Worm (Caenorhabditis elegans) whole organism, late embryonic: ENCODE measurements around the gene grd-6.

ENCODE experiments used
- C08G9.2 ChIP-seq: sonication (generic microtip); optimal IDR thresholded peaks from 2 replicates; lab custom pipeline; 2016; ENCODE audit warnings: mild to moderate bottlenecking, missing genetic modification characterization, moderate library complexity, missing compliant biosample characterization
- K09A11.1 ChIP-seq: sonication (generic microtip); optimal IDR thresholded peaks from 2 replicates; lab custom pipeline; 2017; ENCODE audit warnings: antibody characterized with exemption, mild to moderate bottlenecking, missing genetic modification characterization, missing compliant biosample characterization; ENCODE audit not compliant: insufficient read depth
- ahr-1 ChIP-seq: sonication (generic microtip); optimal IDR thresholded peaks from 2 replicates; lab custom pipeline; 2016; ENCODE audit warnings: missing genetic modification characterization, missing compliant biosample characterization
- ama-1 ChIP-seq: fragments of 150-350 bp; optimal IDR thresholded peaks from 2 replicates; lab custom pipeline; 2014
- ceh-18 ChIP-seq: sonication (generic microtip); optimal IDR thresholded peaks from 2 replicates; lab custom pipeline; 2016; ENCODE audit warnings: missing genetic modification characterization, missing compliant biosample characterization
- ceh-19 ChIP-seq: fragments of 200-800 bp; sonication (Bioruptor generic); optimal IDR thresholded peaks from 2 replicates; lab custom pipeline; 2018; ENCODE audit warnings: mild to moderate bottlenecking, missing genetic modification characterization, missing compliant biosample characterization
- ceh-22 ChIP-seq: sonication (generic microtip); optimal IDR thresholded peaks from 2 replicates; lab custom pipeline; 2017; ENCODE audit warnings: missing biosample characterization, missing genetic modification characterization
- ceh-31 ChIP-seq: sonication (generic microtip); optimal IDR thresholded peaks from 2 replicates; lab custom pipeline; 2016; ENCODE audit warnings: missing genetic modification characterization, missing compliant biosample characterization
- ceh-6 ChIP-seq: fragments of 200-800 bp; sonication (Bioruptor generic); optimal IDR thresholded peaks from 2 replicates; lab custom pipeline; 2018; ENCODE audit warnings: mild to moderate bottlenecking, missing genetic modification characterization, missing compliant biosample characterization
- ceh-9 ChIP-seq: sonication (generic microtip); optimal IDR thresholded peaks from 2 replicates; lab custom pipeline; 2016; ENCODE audit warnings: mild to moderate bottlenecking, missing genetic modification characterization, inconsistent platforms, missing compliant biosample characterization
- che-1 ChIP-seq: sonication (generic microtip); optimal IDR thresholded peaks from 2 replicates; lab custom pipeline; 2016; ENCODE audit warnings: mild to moderate bottlenecking, missing genetic modification characterization, missing compliant biosample characterization
- dmd-4 ChIP-seq: sonication (generic microtip); optimal IDR thresholded peaks from 2 replicates; lab custom pipeline; 2016; ENCODE audit warnings: borderline replicate concordance, missing genetic modification characterization, missing compliant biosample characterization
- dve-1 ChIP-seq: sonication (generic microtip); optimal IDR thresholded peaks from 2 replicates; lab custom pipeline; 2017; ENCODE audit warnings: antibody characterized with exemption, mild to moderate bottlenecking, missing genetic modification characterization, missing compliant biosample characterization
- elt-4 ChIP-seq: sonication (generic microtip); optimal IDR thresholded peaks from 2 replicates; lab custom pipeline; 2016; ENCODE audit warnings: missing genetic modification characterization, missing compliant biosample characterization
- gmeb-2 ChIP-seq: sonication (generic microtip); optimal IDR thresholded peaks from 2 replicates; lab custom pipeline; 2016; ENCODE audit warnings: missing genetic modification characterization, inconsistent platforms, missing compliant biosample characterization
- hlh-13 ChIP-seq: fragments of 200-800 bp; sonication (Bioruptor generic); optimal IDR thresholded peaks from 2 replicates; lab custom pipeline; 2018; ENCODE audit warnings: mild to moderate bottlenecking, missing genetic modification characterization, missing compliant biosample characterization
- hlh-8 ChIP-seq: sonication (generic microtip); optimal IDR thresholded peaks from 2 replicates; lab custom pipeline; 2016; ENCODE audit warnings: missing genotype, missing genetic modification characterization, missing compliant biosample characterization
- lin-11 ChIP-seq: fragments of 200-800 bp; sonication (Bioruptor generic); optimal IDR thresholded peaks from 2 replicates; lab custom pipeline; 2018; ENCODE audit warnings: mild to moderate bottlenecking, missing genetic modification characterization, missing compliant biosample characterization
- mec-3 ChIP-seq: sonication (generic microtip); optimal IDR thresholded peaks from 2 replicates; lab custom pipeline; 2016; ENCODE audit warnings: borderline replicate concordance, missing genetic modification characterization, missing compliant biosample characterization
- nfya-1 ChIP-seq: sonication (generic microtip); optimal IDR thresholded peaks from 2 replicates; lab custom pipeline; 2017; ENCODE audit warnings: missing genetic modification characterization, mild to moderate bottlenecking, missing compliant biosample characterization, antibody characterized with exemption, moderate library complexity
- npax-4 ChIP-seq: sonication (generic microtip); optimal IDR thresholded peaks from 2 replicates; lab custom pipeline; 2016; ENCODE audit warnings: missing genetic modification characterization, missing compliant biosample characterization
- pha-2 ChIP-seq: sonication (generic microtip); optimal IDR thresholded peaks from 2 replicates; lab custom pipeline; 2017; ENCODE audit warnings: mild to moderate bottlenecking, missing genetic modification characterization, missing compliant biosample characterization
- pqm-1 ChIP-seq: sonication (generic microtip); optimal IDR thresholded peaks from 2 replicates; lab custom pipeline; 2016; ENCODE audit warnings: missing genetic modification characterization, missing compliant biosample characterization
- ref-2 ChIP-seq: sonication (generic microtip); optimal IDR thresholded peaks from 2 replicates; lab custom pipeline; 2016; ENCODE audit warnings: missing genetic modification characterization, missing compliant biosample characterization
- sdc-2 ChIP-seq: sonication (generic microtip); optimal IDR thresholded peaks from 2 replicates; lab custom pipeline; 2016; ENCODE audit warnings: missing genotype, missing genetic modification characterization, missing compliant biosample characterization
- sox-2 ChIP-seq: fragments of 200-800 bp; sonication (Bioruptor generic); IDR thresholded peaks from 2 replicates; pipeline ENCODE4 v1.3.6; 2022; ENCODE audit warnings: missing genetic modification reagents, missing genetic modification characterization, missing compliant biosample characterization
- sox-4 ChIP-seq: sonication (generic microtip); optimal IDR thresholded peaks from 2 replicates; lab custom pipeline; 2017; ENCODE audit warnings: mild to moderate bottlenecking, missing genetic modification characterization, inconsistent platforms, missing compliant biosample characterization
- syd-9 ChIP-seq: sonication (generic microtip); optimal IDR thresholded peaks from 2 replicates; lab custom pipeline; 2016; ENCODE audit warnings: mild to moderate bottlenecking, missing genetic modification characterization, moderate library complexity, missing compliant biosample characterization
- tbx-2 ChIP-seq: sonication (generic microtip); optimal IDR thresholded peaks from 2 replicates; lab custom pipeline; 2016; ENCODE audit warnings: missing genetic modification characterization, missing compliant biosample characterization
- unc-3 ChIP-seq, 2 experiments: fragments of 200-800 bp in 1 of 2; sonication (Bioruptor generic) in 1 of 2; sonication (generic microtip) in 1 of 2; conservative IDR thresholded peaks in 1 of 2; optimal IDR thresholded peaks in 1 of 2; 2 replicates each; pipeline versions ENCODE4 v1.3.6 to Lab custom; 2016 to 2022; ENCODE audit warnings: missing compliant biosample characterization in 2 of 2, missing genetic modification characterization in 2 of 2, missing genetic modification reagents in 1 of 2
- unc-42 ChIP-seq: sonication (generic microtip); optimal IDR thresholded peaks from 2 replicates; lab custom pipeline; 2016; ENCODE audit warnings: missing genotype, missing genetic modification characterization, missing compliant biosample characterization
- unc-55 ChIP-seq: sonication (generic microtip); optimal IDR thresholded peaks from 2 replicates; lab custom pipeline; 2017; ENCODE audit warnings: missing biosample characterization, missing genetic modification reagents, missing genetic modification characterization
- unc-86 ChIP-seq: sonication (generic microtip); optimal IDR thresholded peaks from 2 replicates; lab custom pipeline; 2016; ENCODE audit warnings: missing genetic modification characterization, missing compliant biosample characterization

grd-6 gene

DNA sequence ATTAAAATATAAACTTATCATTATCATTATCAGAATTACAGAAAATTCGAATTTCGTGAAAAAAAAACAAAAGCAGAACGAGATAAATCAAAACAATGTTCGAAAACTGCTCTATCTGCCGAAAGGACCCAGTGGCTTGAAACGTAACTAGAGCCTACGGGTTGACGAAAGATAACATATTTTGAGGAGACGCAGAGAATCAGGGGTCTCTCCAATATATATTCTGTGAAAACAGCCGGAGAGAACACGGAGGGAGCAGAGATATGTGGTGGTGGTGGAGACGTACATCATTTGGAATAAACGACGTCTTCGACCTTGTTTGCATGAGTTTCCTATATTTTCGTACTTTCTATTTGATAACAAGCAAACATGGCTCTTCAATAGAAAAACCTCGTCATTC, 12.8 kb upstream of the grd-6 start:
- no peak for TF ChIP-seq dmd-4
- TF ChIP-seq ref-2 (tag; lab: Kevin White, UChicago): no peak
- no peak for TF ChIP-seq sdc-2
- TF ChIP-seq sox-4 (tag; lab: Kevin White, UChicago): no peak
- no peak for TF ChIP-seq unc-86 (tag; lab: Kevin White, UChicago)
- TF ChIP-seq, all 69 proteins: peak for 0

DNA sequence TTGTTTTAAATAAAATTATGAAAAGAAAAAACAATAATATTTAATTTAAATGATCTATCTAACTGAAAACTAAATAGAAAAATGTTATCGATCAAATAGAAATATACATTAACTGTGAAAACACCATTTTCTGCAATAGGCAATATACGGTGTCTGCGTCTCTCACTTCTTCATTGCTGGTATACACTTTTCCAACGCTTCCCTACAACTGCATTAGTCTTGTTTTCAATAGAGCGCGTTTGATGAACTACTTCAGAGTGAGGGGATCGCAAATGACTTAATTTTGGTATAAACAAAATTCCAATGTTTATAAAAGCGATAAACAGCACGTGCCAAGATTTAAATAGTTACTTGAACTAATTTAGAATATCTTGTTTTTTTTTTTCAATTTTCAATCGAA, 9.2 kb upstream of the grd-6 start:
- TF ChIP-seq npax-4 (tag; lab: Kevin White, UChicago) (no peak), elt-4 (tag; lab: Kevin White, UChicago) (no peak), dve-1 (tag; lab: Kevin White, UChicago) (peak; percentile 10), K09A11.1 (no peak), ceh-6 (GFP tag; lab: Kevin White, UChicago) (no peak), ceh-19 (no peak), sdc-2 (no peak), C08G9.2 (tag; lab: Kevin White, UChicago) (no peak), unc-3 (GFP tag; conservative IDR thresholded peaks at IDR 0.05; lab: Robert Waterston, UW) (no peak), unc-3 (tag; optimal IDR thresholded peaks at IDR 0.05; lab: Kevin White, UChicago) (no peak), ceh-9 (tag; lab: Kevin White, UChicago) (no peak), unc-55 (GFP tag; lab: Kevin White, UChicago) (peak; percentile 43), ceh-31 (tag; lab: Kevin White, UChicago) (peak; percentile 52), ceh-18 (tag; lab: Kevin White, UChicago) (peak; percentile 17), che-1 (tag; lab: Kevin White, UChicago) (no peak), ahr-1 (no peak), hlh-13 (GFP tag; lab: Kevin White, UChicago) (no peak), pha-2 (no peak), nfya-1 (tag; lab: Kevin White, UChicago) (peak; percentile 70), tbx-2 (tag; lab: Kevin White, UChicago) (peak; percentile 22), ceh-22 (tag; lab: Kevin White, UChicago) (no peak), pqm-1 (tag; lab: Kevin White, UChicago) (no peak), unc-42 (tag; lab: Kevin White, UChicago) (peak; percentile 96)

DNA sequence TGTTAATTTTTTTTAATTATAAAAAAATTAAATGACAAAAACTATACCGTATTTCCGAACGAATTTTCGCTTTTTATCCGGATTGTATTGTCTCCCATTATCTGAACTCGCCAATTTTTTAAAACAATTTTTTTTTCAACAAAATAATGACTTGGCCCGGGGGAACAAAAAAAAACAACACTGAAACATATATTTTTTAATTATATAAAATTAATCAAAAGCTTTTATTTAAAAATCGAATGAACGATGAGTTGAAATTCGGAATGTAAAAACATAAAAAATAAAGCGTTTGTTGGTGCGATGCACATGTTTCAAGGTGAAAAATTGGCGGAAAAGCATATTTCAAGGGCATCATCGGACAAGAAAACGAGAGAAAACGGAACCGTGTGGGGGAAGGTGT, 8.1 kb upstream of the grd-6 start, which contains the start of gene mdt-27:
mdt-27 (minus strand) TSS at position 101 of the 400 bp plus-strand sequence.
- TF ChIP-seq hlh-8 (no peak), tbx-2 (tag; lab: Kevin White, UChicago) (no peak), mec-3 (no peak)
- TF ChIP-seq, all 69 proteins: peak for 0

DNA sequence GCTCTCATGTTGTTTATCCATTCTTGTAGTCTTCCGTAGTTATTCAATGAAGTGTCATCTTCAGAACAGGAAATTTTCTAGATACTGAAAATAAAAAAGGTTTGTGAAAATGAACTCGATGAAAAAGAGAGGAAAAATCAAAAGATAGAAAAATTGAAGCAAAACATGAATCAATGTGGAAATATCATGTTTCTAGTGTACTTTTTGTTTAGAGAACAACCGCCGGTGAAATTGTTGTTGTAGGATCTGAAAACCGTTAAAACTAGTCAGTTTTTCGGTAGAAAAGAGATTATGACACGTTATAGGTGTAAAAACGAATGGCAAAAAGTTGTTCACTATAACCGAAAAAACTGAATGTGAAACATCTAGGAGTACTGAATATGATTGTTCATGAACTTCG, 4.5 kb upstream of the grd-6 start, which contains the start of gene pacs-1:
pacs-1 (minus strand) TSS at position 101 of the 400 bp plus-strand sequence.
- TF ChIP-seq ceh-19 (no peak), syd-9 (tag; lab: Kevin White, UChicago) (no peak), lin-11 (tag; lab: Kevin White, UChicago) (no peak)

DNA sequence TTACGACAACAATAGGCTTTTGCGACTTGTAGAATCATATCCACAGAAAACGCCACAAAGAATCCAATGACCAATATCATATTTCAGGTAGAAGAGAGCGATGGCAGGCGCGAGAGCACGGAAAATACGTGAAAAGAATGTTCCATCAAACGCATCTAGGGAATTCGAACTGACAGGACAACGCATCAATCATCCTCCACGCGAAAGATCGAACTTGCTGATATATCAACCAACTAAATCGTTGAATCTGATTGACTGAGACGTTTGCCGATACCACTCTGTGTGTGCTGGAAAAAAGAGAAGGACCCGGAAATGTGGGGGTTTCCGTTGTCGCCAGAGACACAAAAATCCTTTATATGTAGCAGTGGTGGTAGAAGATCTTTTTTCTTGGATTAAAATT, 3.5 kb upstream of the grd-6 start:
- TF ChIP-seq hlh-8 (no peak), unc-55 (GFP tag; lab: Kevin White, UChicago) (peak; percentile 39), gmeb-2 (tag; lab: Kevin White, UChicago) (no peak), ama-1 (lab: Kevin White, UChicago) (no peak), sox-2 (GFP tag; lab: Robert Waterston, UW) (no peak)
